Worm (Caenorhabditis elegans) whole organism, early embryonic: ENCODE data around the gene gyf-1.

Experiments used
- B0310.2 ChIP-seq: sonication (generic microtip); optimal IDR thresholded peaks from 2 replicates; lab custom pipeline; 2016; ENCODE audit warnings: mild to moderate bottlenecking, missing genetic modification characterization, missing compliant biosample characterization
- F13C5.2 ChIP-seq: sonication (generic microtip); optimal IDR thresholded peaks from 2 replicates; lab custom pipeline; 2017; ENCODE audit warnings: mild to moderate bottlenecking, missing genetic modification characterization, inconsistent platforms, missing compliant biosample characterization
- aly-1 ChIP-seq: sonication (generic microtip); optimal IDR thresholded peaks from 2 replicates; lab custom pipeline; 2016; ENCODE audit warnings: missing genetic modification characterization, missing compliant biosample characterization
- ama-1 ChIP-seq: fragments of 150-350 bp; optimal IDR thresholded peaks from 2 replicates; lab custom pipeline; 2014
- ceh-13 ChIP-seq: fragments of 200-800 bp; sonication (Bioruptor generic); optimal IDR thresholded peaks from 2 replicates; lab custom pipeline; 2018; ENCODE audit warnings: mild to moderate bottlenecking, missing genetic modification characterization, missing compliant biosample characterization
- ceh-36 ChIP-seq: sonication (generic microtip); optimal IDR thresholded peaks from 2 replicates; lab custom pipeline; 2016; ENCODE audit warnings: missing genetic modification characterization, inconsistent platforms, missing compliant biosample characterization
- ets-7 ChIP-seq: sonication (generic microtip); optimal IDR thresholded peaks from 2 replicates; lab custom pipeline; 2016; ENCODE audit warnings: missing genotype, missing genetic modification characterization, missing compliant biosample characterization
- flt-1 ChIP-seq: fragments of 200-800 bp; sonication (Bioruptor generic); IDR thresholded peaks from 2 replicates; pipeline ENCODE4 v1.3.6; 2022; ENCODE audit warnings: missing genetic modification characterization, missing compliant biosample characterization
- hmbx-1 ChIP-seq: sonication (generic microtip); optimal IDR thresholded peaks from 2 replicates; lab custom pipeline; 2016; ENCODE audit warnings: mild to moderate bottlenecking, missing genetic modification characterization, missing compliant biosample characterization
- hmg-4 ChIP-seq: fragments of 200-800 bp; sonication (Bioruptor generic); optimal IDR thresholded peaks from 2 replicates; lab custom pipeline; 2018; ENCODE audit warnings: mild to moderate bottlenecking, missing genetic modification characterization, missing compliant biosample characterization
- hnd-1 ChIP-seq: sonication (generic microtip); optimal IDR thresholded peaks from 2 replicates; lab custom pipeline; 2016; ENCODE audit warnings: missing genetic modification characterization, missing compliant biosample characterization
- pes-1 ChIP-seq: fragments of 200-800 bp; sonication (Bioruptor generic); IDR thresholded peaks from 2 replicates; pipeline ENCODE4 v1.3.6; 2022; ENCODE audit warnings: missing genetic modification reagents, missing genetic modification characterization, missing compliant biosample characterization
- scrt-1 ChIP-seq: fragments of 200-800 bp; sonication (Bioruptor generic); IDR thresholded peaks from 2 replicates; pipeline ENCODE4 v1.3.6; 2022; ENCODE audit warnings: missing genetic modification characterization, missing compliant biosample characterization
- sea-1 ChIP-seq: fragments of 200-800 bp; sonication (Bioruptor generic); conservative IDR thresholded peaks from 2 replicates; pipeline ENCODE4 v1.3.6; 2022; ENCODE audit warnings: missing genetic modification characterization, missing compliant biosample characterization
- tbx-11 ChIP-seq: fragments of 200-800 bp; sonication (Bioruptor generic); IDR thresholded peaks from 2 replicates; pipeline ENCODE4 v1.3.6; 2022; ENCODE audit warnings: missing genetic modification characterization, missing compliant biosample characterization
- tbx-37 ChIP-seq: fragments of 200-800 bp; sonication (Bioruptor generic); conservative IDR thresholded peaks from 2 replicates; pipeline ENCODE4 v1.3.6; 2022; ENCODE audit warnings: missing genetic modification reagents, missing genetic modification characterization, missing compliant biosample characterization
- tra-4 ChIP-seq: sonication (generic microtip); optimal IDR thresholded peaks from 2 replicates; lab custom pipeline; 2017; ENCODE audit warnings: missing genetic modification characterization, missing compliant biosample characterization

gyf-1 gene

ce11 chrII:6667534-6667933, 16.5 kb upstream of the gyf-1 start:
- no peak for TF ChIP-seq aly-1 (tag; lab: Kevin White, UChicago)
- no peak for TF ChIP-seq ama-1 (lab: Kevin White, UChicago)
- TF ChIP-seq ceh-36 (tag; lab: Kevin White, UChicago): no peak
- TF ChIP-seq tra-4 (tag; lab: Kevin White, UChicago): no peak
- TF ChIP-seq hmg-4: no peak
- TF ChIP-seq hnd-1: no peak
- no peak for TF ChIP-seq tbx-11
- no peak for TF ChIP-seq ceh-13 (GFP tag; lab: Kevin White, UChicago)
- TF ChIP-seq flt-1 (GFP tag; lab: Robert Waterston, UW): no peak
- TF ChIP-seq tbx-37 (GFP tag; lab: Robert Waterston, UW): no peak
- TF ChIP-seq hmbx-1 (tag; lab: Kevin White, UChicago): no peak
- no peak for TF ChIP-seq B0310.2 (tag; lab: Kevin White, UChicago)
- TF ChIP-seq sea-1 (GFP tag; lab: Robert Waterston, UW): no peak
- no peak for TF ChIP-seq ets-7 (tag; lab: Kevin White, UChicago)
- TF ChIP-seq scrt-1: no peak
- TF ChIP-seq F13C5.2 (tag; lab: Kevin White, UChicago): no peak
- TF ChIP-seq pes-1: no peak

- TF ChIP-seq ceh-36 (tag; lab: Kevin White, UChicago) (no peak), aly-1 (tag; lab: Kevin White, UChicago) (no peak), sea-1 (GFP tag; lab: Robert Waterston, UW) (no peak), F13C5.2 (tag; lab: Kevin White, UChicago) (no peak), ets-7 (tag; lab: Kevin White, UChicago) (no peak), ama-1 (lab: Kevin White, UChicago) (no peak), hmg-4 (no peak), hnd-1 (no peak), pes-1 (no peak), tra-4 (tag; lab: Kevin White, UChicago) (no peak)
Measured at ce11 chrII:6668496-6668895, 15.5 kb upstream of the gyf-1 start.

ce11 chrII:6673894-6674293, 10.1 kb upstream of the gyf-1 start, which contains the start of gene H43E16.1:
TSS of gene H43E16.1 (plus strand) at chrII:6674268.
- TF ChIP-seq flt-1 (GFP tag; lab: Robert Waterston, UW): no peak
- no peak for TF ChIP-seq ceh-36 (tag; lab: Kevin White, UChicago)
- no peak for TF ChIP-seq hmbx-1 (tag; lab: Kevin White, UChicago)
- TF ChIP-seq tra-4 (tag; lab: Kevin White, UChicago): no peak
- no peak for TF ChIP-seq hnd-1
- TF ChIP-seq ceh-13 (GFP tag; lab: Kevin White, UChicago): no peak

- TF ChIP-seq hnd-1 (no peak), aly-1 (tag; lab: Kevin White, UChicago) (no peak), flt-1 (GFP tag; lab: Robert Waterston, UW) (no peak), ceh-36 (tag; lab: Kevin White, UChicago) (no peak), pes-1 (no peak), ama-1 (lab: Kevin White, UChicago) (no peak), tra-4 (tag; lab: Kevin White, UChicago) (no peak), hmbx-1 (tag; lab: Kevin White, UChicago) (no peak), sea-1 (GFP tag; lab: Robert Waterston, UW) (no peak), tbx-11 (no peak)
Measured at ce11 chrII:6679724-6680123, 4.3 kb upstream of the gyf-1 start, which contains the start of gene ift-74. TSS of gene ift-74 (plus strand) at chrII:6680024.

DNA sequence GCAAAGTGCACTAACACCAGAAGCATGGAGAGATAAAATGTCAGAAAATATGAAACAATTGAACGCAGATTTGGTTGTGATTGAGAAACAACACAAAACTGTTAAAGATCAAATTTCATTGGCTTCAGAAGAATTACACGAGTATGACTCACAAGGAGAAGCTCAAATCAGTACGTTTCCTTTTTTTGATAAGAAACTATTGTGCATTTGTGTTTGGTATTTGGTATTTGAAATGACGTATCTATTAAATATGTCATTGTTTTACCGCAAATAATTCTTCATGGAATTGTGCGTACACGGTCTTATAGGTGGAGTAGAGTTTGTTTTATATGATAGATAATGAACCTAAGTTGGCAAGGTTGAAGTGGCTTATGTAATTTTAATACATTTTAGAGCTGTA, 2.6 kb upstream of the gyf-1 start:
- TF ChIP-seq hnd-1 (no peak), F13C5.2 (tag; lab: Kevin White, UChicago) (no peak), tbx-37 (GFP tag; lab: Robert Waterston, UW) (no peak), pes-1 (no peak), flt-1 (GFP tag; lab: Robert Waterston, UW) (no peak), ceh-13 (GFP tag; lab: Kevin White, UChicago) (no peak), ets-7 (tag; lab: Kevin White, UChicago) (no peak), ceh-36 (tag; lab: Kevin White, UChicago) (no peak), scrt-1 (no peak), B0310.2 (tag; lab: Kevin White, UChicago) (no peak), aly-1 (tag; lab: Kevin White, UChicago) (no peak)

- TF ChIP-seq tbx-11: no peak
- no peak for TF ChIP-seq scrt-1
- TF ChIP-seq ceh-36 (tag; lab: Kevin White, UChicago): no peak
- TF ChIP-seq hmg-4: no peak
- no peak for TF ChIP-seq flt-1 (GFP tag; lab: Robert Waterston, UW)
- TF ChIP-seq sea-1 (GFP tag; lab: Robert Waterston, UW): no peak
- no peak for TF ChIP-seq tbx-37 (GFP tag; lab: Robert Waterston, UW)
- TF ChIP-seq ceh-13 (GFP tag; lab: Kevin White, UChicago): no peak
- TF ChIP-seq B0310.2 (tag; lab: Kevin White, UChicago): no peak
Measured at ce11 chrII:6682918-6683317, 1.1 kb upstream of the gyf-1 start.

ce11 chrII:6685964-6686363, 1.9 kb downstream of the gyf-1 start:
- TF ChIP-seq tra-4 (tag; lab: Kevin White, UChicago): no peak
- no peak for TF ChIP-seq ets-7 (tag; lab: Kevin White, UChicago)
- no peak for TF ChIP-seq hmbx-1 (tag; lab: Kevin White, UChicago)
- TF ChIP-seq ceh-13 (GFP tag; lab: Kevin White, UChicago): no peak
- no peak for TF ChIP-seq tbx-37 (GFP tag; lab: Robert Waterston, UW)

- TF ChIP-seq pes-1 (no peak), tra-4 (tag; lab: Kevin White, UChicago) (no peak), sea-1 (GFP tag; lab: Robert Waterston, UW) (no peak), scrt-1 (no peak), ceh-36 (tag; lab: Kevin White, UChicago) (no peak), ceh-13 (GFP tag; lab: Kevin White, UChicago) (no peak), aly-1 (tag; lab: Kevin White, UChicago) (no peak), ets-7 (tag; lab: Kevin White, UChicago) (no peak), tbx-11 (no peak), hmg-4 (no peak), hnd-1 (no peak), tbx-37 (GFP tag; lab: Robert Waterston, UW) (no peak), flt-1 (GFP tag; lab: Robert Waterston, UW) (no peak)
Measured at ce11 chrII:6689088-6689487, 5.1 kb downstream of the gyf-1 start.
